Fruit fly (Drosophila melanogaster): ENCODE results near the gene santa-maria.

The santa-maria gene

dm6 chr2L:7423333-7423895, 27.6 kb downstream of the santa-maria start (continued):
- TF ChIP-seq dan (GFP tag; IDR thresholded peaks at IDR 0.05) (no peak), Hsf (GFP tag; optimal IDR thresholded peaks at IDR 0.05) (peak; percentile 12), CG10366 (GFP tag; IDR thresholded peaks at IDR 0.05) (peak; percentile 12; the same call in 1 of the 2 replicates), chinmo (GFP tag; IDR thresholded peaks at IDR 0.05; ENCODE audit: partially characterized antibody) (no peak), CG17361 (GFP tag; IDR thresholded peaks at IDR 0.05) (no peak), hbn (GFP tag; IDR thresholded peaks at IDR 0.05; ENCODE audit: partially characterized antibody) (no peak), Meics (GFP tag; optimal IDR thresholded peaks at IDR 0.05) (peak; percentile 39), CG9797 (GFP tag; optimal IDR thresholded peaks at IDR 0.05) (peak; percentile 14), CG6791 (GFP tag; IDR thresholded peaks at IDR 0.05; ENCODE audit: partially characterized antibody) (peak; percentile 55; the same call in 1 of the 3 replicates), CG11398 (GFP tag; optimal IDR thresholded peaks at IDR 0.05) (no peak), abd-A (tag; optimal IDR thresholded peaks at IDR 0.05) (no peak), Hr3 (GFP tag; optimal IDR thresholded peaks at IDR 0.05) (no peak), repo (GFP tag; optimal IDR thresholded peaks at IDR 0.05) (no peak), CG18764 (GFP tag; optimal IDR thresholded peaks at IDR 0.05) (no peak), sens-2 (GFP tag; IDR thresholded peaks at IDR 0.05) (no peak), CG30403 (GFP tag; optimal IDR thresholded peaks at IDR 0.05) (peak; percentile 57), CG11695 (GFP tag; IDR thresholded peaks at IDR 0.05) (0 out of 3 replicates have a peak, but pooled peaks have one; percentile 14), tin (GFP tag; optimal IDR thresholded peaks at IDR 0.05) (no peak), crc (GFP tag; optimal IDR thresholded peaks at IDR 0.05) (no peak), CG11560 (tag; IDR thresholded peaks at IDR 0.05) (0 out of 3 replicates have a peak, but pooled peaks have one; percentile 22), CG33557 (GFP tag; optimal IDR thresholded peaks at IDR 0.05) (no peak), bsh (GFP tag; optimal IDR thresholded peaks at IDR 0.05) (peak in 1 of 2 experiments; percentile 41), Med (GFP tag) (peak; percentile 92), Rfx (GFP tag; IDR thresholded peaks at IDR 0.05) (peak; percentile 65), bbx (GFP tag; IDR thresholded peaks at IDR 0.05; ENCODE audit: partially characterized antibody) (0 out of 2 replicates have a peak, but pooled peaks have one; percentile 13), CG5245 (GFP tag; optimal IDR thresholded peaks at IDR 0.05) (no peak), bcd (GFP tag; optimal IDR thresholded peaks at IDR 0.05) (peak; percentile 8), Dll (GFP tag; IDR thresholded peaks at IDR 0.05; ENCODE audit: partially characterized antibody) (no peak), sug (tag; optimal IDR thresholded peaks at IDR 0.05) (no peak), z (GFP tag; IDR thresholded peaks at IDR 0.05) (no peak), HLHmδ (GFP tag; optimal IDR thresholded peaks at IDR 0.05) (peak; percentile 55), NFAT (GFP tag; IDR thresholded peaks at IDR 0.05) (peak; percentile 69), slbo (GFP tag; IDR thresholded peaks at IDR 0.05) (peak; percentile 84), MTF-1 (GFP tag; optimal IDR thresholded peaks at IDR 0.05; ENCODE audit: borderline replicate concordance) (no peak), CG31365 (tag; optimal IDR thresholded peaks at IDR 0.05) (no peak), PHDP (tag; optimal IDR thresholded peaks at IDR 0.05) (peak; percentile 29), CG4820 (GFP tag; optimal IDR thresholded peaks at IDR 0.05) (no peak), her (GFP tag; optimal IDR thresholded peaks at IDR 0.05) (no peak), CG11696 (GFP tag; IDR thresholded peaks at IDR 0.05) (no peak), Hr78 (GFP tag; optimal IDR thresholded peaks at IDR 0.05) (no peak), az2 (GFP tag; optimal IDR thresholded peaks at IDR 0.05) (no peak), dm (GFP tag; optimal IDR thresholded peaks at IDR 0.05) (peak; percentile 38), NC2α (GFP tag; optimal IDR thresholded peaks at IDR 0.05) (no peak), CG6689 (GFP tag; IDR thresholded peaks at IDR 0.05) (peak; percentile 18; the same call in 1 of the 2 replicates), Deaf1 (tag; optimal IDR thresholded peaks at IDR 0.05) (no peak), CG18011 (GFP tag; optimal IDR thresholded peaks at IDR 0.05) (peak; percentile 73), CG9215 (GFP tag; IDR thresholded peaks at IDR 0.05) (peak; percentile 52), Trl (optimal IDR thresholded peaks at IDR 0.05) (no peak), Trl (GFP tag; optimal IDR thresholded peaks at IDR 0.05) (no peak), CG10431 (GFP tag; optimal IDR thresholded peaks at IDR 0.05) (no peak)
